Worm (Caenorhabditis elegans) whole organism, mixed stage, embryonic: ENCODE results near the gene str-230.

Experiments used
- ces-1 ChIP-seq: fragments of 150-350 bp; optimal IDR thresholded peaks from 2 replicates; lab custom pipeline; 2014; ENCODE audit warnings: missing biosample characterization, missing genetic modification reagents, missing genetic modification characterization
- flh-1 ChIP-seq: fragments of 200-800 bp; sonication (Bioruptor generic); optimal IDR thresholded peaks from 2 replicates; lab custom pipeline; 2018; ENCODE audit warnings: mild to moderate bottlenecking, missing genetic modification characterization, moderate library complexity, missing compliant biosample characterization
- lin-13 ChIP-seq: fragments of 150-350 bp; optimal IDR thresholded peaks from 2 replicates; lab custom pipeline; 2014; ENCODE audit warnings: missing biosample characterization, missing genetic modification characterization
- lsy-2 ChIP-seq: fragments of 150-350 bp; optimal IDR thresholded peaks from 2 replicates; lab custom pipeline; 2014; ENCODE audit warnings: missing biosample characterization, missing genetic modification characterization
- nhr-12 ChIP-seq: fragments of 150-350 bp; optimal IDR thresholded peaks from 2 replicates; lab custom pipeline; 2014; ENCODE audit warnings: missing biosample characterization, missing genetic modification characterization
- nhr-2 ChIP-seq: fragments of 150-350 bp; optimal IDR thresholded peaks from 2 replicates; lab custom pipeline; 2014; ENCODE audit warnings: missing biosample characterization, missing genetic modification characterization
- nhr-237 ChIP-seq: fragments of 150-350 bp; optimal IDR thresholded peaks from 2 replicates; lab custom pipeline; 2014; ENCODE audit warnings: missing biosample characterization, missing genetic modification characterization
- pha-4 ChIP-seq: fragments of 150-350 bp; optimal IDR thresholded peaks from 2 replicates; lab custom pipeline; 2018; ENCODE audit warnings: missing biosample characterization, missing genetic modification reagents, missing genetic modification characterization
- snpc-4 ChIP-seq: fragments of 150-350 bp; optimal IDR thresholded peaks from 2 replicates; lab custom pipeline; 2014; ENCODE audit warnings: missing biosample characterization, missing genetic modification characterization
- unc-62 ChIP-seq: fragments of 150-350 bp; optimal IDR thresholded peaks from 2 replicates; lab custom pipeline; 2014; ENCODE audit warnings: missing biosample characterization, missing genetic modification reagents, missing genetic modification characterization
- ztf-11 ChIP-seq: fragments of 150-350 bp; optimal IDR thresholded peaks from 2 replicates; lab custom pipeline; 2014; ENCODE audit warnings: missing biosample characterization, missing genetic modification characterization

DNA sequence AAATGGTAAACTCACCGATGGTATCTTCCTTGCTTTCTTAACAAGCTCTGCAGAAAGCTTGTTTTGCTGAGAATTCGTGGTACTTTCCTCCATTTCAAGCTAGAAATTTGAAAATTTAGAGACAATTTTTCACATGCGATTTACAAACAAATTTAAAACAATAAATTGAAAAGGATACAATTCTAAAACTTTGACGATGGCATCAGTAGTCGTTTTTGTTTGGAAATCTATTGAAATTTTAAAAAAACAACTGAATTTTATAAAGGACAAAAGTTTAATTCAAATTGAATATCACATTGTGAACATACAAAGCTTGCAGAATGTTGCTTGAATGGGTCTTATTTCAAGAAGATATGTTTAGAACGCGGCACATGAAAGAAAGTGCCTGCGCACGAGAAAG, 43.0 kb downstream of the str-230 start, which contains the start of gene ocam-1:
- TF ChIP-seq flh-1 (GFP tag; lab: Kevin White, UChicago) (no peak), nhr-2 (tag; lab: Kevin White, UChicago) (no peak), snpc-4 (tag; lab: Kevin White, UChicago) (no peak), nhr-12 (tag; lab: Kevin White, UChicago) (no peak), nhr-237 (no peak), ces-1 (no peak), unc-62 (GFP tag; lab: Kevin White, UChicago) (no peak), lsy-2 (no peak), ztf-11 (no peak), lin-13 (tag; lab: Kevin White, UChicago) (no peak), pha-4 (tag; lab: Kevin White, UChicago) (no peak)
